Fruit fly (Drosophila melanogaster) whole organism, prepupa: ENCODE measurements around the gene Ost48.

ENCODE experiments used
- Blimp-1 ChIP-seq: fragments of 200-800 bp; sonication (Bioruptor generic); optimal IDR thresholded peaks from 3 replicates; lab custom pipeline; 2017; ENCODE audit warnings: missing biosample characterization, missing genetic modification characterization, mild to moderate bottlenecking, moderate library complexity, missing genetic modification reagents
- CG10631 ChIP-seq: fragments of 200-800 bp; sonication (Bioruptor generic); optimal IDR thresholded peaks from 2 replicates; lab custom pipeline; 2016; ENCODE audit warnings: missing biosample characterization, missing genetic modification characterization
- CG10669 ChIP-seq: fragments of 200-800 bp; sonication (Bioruptor generic); optimal IDR thresholded peaks from 3 replicates; lab custom pipeline; 2018; ENCODE audit warnings: missing biosample characterization, mild to moderate bottlenecking, missing genetic modification characterization, moderate library complexity
- CG11294 ChIP-seq: fragments of 200-800 bp; sonication (Bioruptor generic); IDR thresholded peaks from 2 replicates; pipeline ENCODE4 v1.3.6; 2022; ENCODE audit warnings: missing biosample characterization, missing genetic modification characterization
- CG11762 ChIP-seq: fragments of 200-800 bp; sonication (Bioruptor generic); optimal IDR thresholded peaks from 3 replicates; lab custom pipeline; 2016; ENCODE audit warnings: missing biosample characterization, missing genetic modification characterization; ENCODE audit not compliant: insufficient read depth
- CG11902 ChIP-seq: fragments of 200-800 bp; sonication (Bioruptor generic); optimal IDR thresholded peaks from 3 replicates; lab custom pipeline; 2016; ENCODE audit warnings: missing biosample characterization, missing genetic modification characterization
- CG15336 ChIP-seq: fragments of 200-800 bp; sonication (Bioruptor generic); IDR thresholded peaks from 2 replicates; pipeline ENCODE4 v1.3.6; 2022; ENCODE audit warnings: missing biosample characterization, missing genetic modification characterization
- CG1621 ChIP-seq: fragments of 200-800 bp; sonication (Bioruptor generic); optimal IDR thresholded peaks from 3 replicates; lab custom pipeline; 2018; ENCODE audit warnings: missing biosample characterization, mild to moderate bottlenecking, missing genetic modification characterization
- CG16779 ChIP-seq: fragments of 200-800 bp; sonication (Bioruptor generic); optimal IDR thresholded peaks from 3 replicates; lab custom pipeline; 2017; ENCODE audit warnings: missing biosample characterization, mild to moderate bottlenecking, missing genetic modification characterization
- CG3032 ChIP-seq: fragments of 200-800 bp; optimal IDR thresholded peaks from 2 replicates; lab custom pipeline; 2019; ENCODE audit warnings: missing biosample characterization, mild to moderate bottlenecking, missing genetic modification characterization, moderate library complexity
- CG32006 ChIP-seq: fragments of 200-800 bp; sonication (Bioruptor generic); optimal IDR thresholded peaks from 3 replicates; lab custom pipeline; 2017; ENCODE audit warnings: missing biosample characterization, mild to moderate bottlenecking, missing genetic modification characterization
- CG34406 ChIP-seq: fragments of 200-800 bp; sonication (Bioruptor generic); optimal IDR thresholded peaks from 3 replicates; lab custom pipeline; 2016; ENCODE audit warnings: missing biosample characterization, missing genetic modification characterization
- CG3919 ChIP-seq: fragments of 200-800 bp; sonication (Bioruptor generic); optimal IDR thresholded peaks from 3 replicates; lab custom pipeline; 2016; ENCODE audit warnings: missing biosample characterization, missing genetic modification characterization
- CG4318 ChIP-seq: fragments of 200-800 bp; sonication (Bioruptor generic); optimal IDR thresholded peaks from 3 replicates; lab custom pipeline; 2017; ENCODE audit warnings: missing biosample characterization, mild to moderate bottlenecking, missing genetic modification characterization
- CG6163 ChIP-seq: fragments of 200-800 bp; sonication (Bioruptor generic); IDR thresholded peaks from 3 replicates; pipeline ENCODE4 v1.3.6; 2022; ENCODE audit warnings: missing biosample characterization, missing genetic modification characterization
- CG6276 ChIP-seq: fragments of 200-800 bp; sonication (Bioruptor generic); optimal IDR thresholded peaks from 2 replicates; lab custom pipeline; 2017; ENCODE audit warnings: missing biosample characterization, mild to moderate bottlenecking, missing genetic modification characterization
- CG6792 ChIP-seq: fragments of 200-800 bp; sonication (Bioruptor generic); optimal IDR thresholded peaks from 3 replicates; lab custom pipeline; 2016; ENCODE audit warnings: missing biosample characterization, missing genetic modification characterization
- CG6808 ChIP-seq: fragments of 200-800 bp; sonication (Bioruptor generic); optimal IDR thresholded peaks from 3 replicates; lab custom pipeline; 2017; ENCODE audit warnings: missing biosample characterization, missing genetic modification characterization, mild to moderate bottlenecking, moderate library complexity, missing genetic modification reagents
- CG6854 ChIP-seq: fragments of 200-800 bp; sonication (Bioruptor generic); optimal IDR thresholded peaks from 2 replicates; lab custom pipeline; 2017; ENCODE audit warnings: missing biosample characterization, mild to moderate bottlenecking, missing genetic modification characterization
- CG7368 ChIP-seq: fragments of 200-800 bp; sonication (Bioruptor generic); optimal IDR thresholded peaks from 3 replicates; lab custom pipeline; 2016; ENCODE audit warnings: missing biosample characterization, missing genetic modification characterization
- CG8119 ChIP-seq: fragments of 200-800 bp; sonication (Bioruptor generic); IDR thresholded peaks from 3 replicates; pipeline ENCODE4 v1.3.6; 2022; ENCODE audit warnings: missing biosample characterization, missing genetic modification characterization
- CG8319 ChIP-seq: fragments of 200-800 bp; sonication (Bioruptor generic); optimal IDR thresholded peaks from 3 replicates; lab custom pipeline; 2016; ENCODE audit warnings: missing biosample characterization, missing genetic modification characterization
- Eip75B ChIP-seq: fragments of 200-800 bp; sonication (Bioruptor generic); optimal IDR thresholded peaks from 3 replicates; lab custom pipeline; 2016; ENCODE audit warnings: missing biosample characterization, missing genetic modification characterization
- Eip93F ChIP-seq: fragments of 200-800 bp; sonication (Bioruptor generic); optimal IDR thresholded peaks from 2 replicates; lab custom pipeline; 2016; ENCODE audit warnings: missing biosample characterization, mild to moderate bottlenecking, missing genetic modification characterization
- Ets96B ChIP-seq: fragments of 200-800 bp; optimal IDR thresholded peaks from 2 replicates; lab custom pipeline; 2019; ENCODE audit warnings: missing biosample characterization, mild to moderate bottlenecking, missing genetic modification characterization, moderate library complexity
- Hr38 ChIP-seq: sonication (Bioruptor generic); optimal IDR thresholded peaks from 2 replicates; lab custom pipeline; 2016; ENCODE audit warnings: missing biosample characterization, missing genetic modification characterization
- Hr39 ChIP-seq: fragments of 200-800 bp; sonication (Bioruptor generic); optimal IDR thresholded peaks from 2 replicates; lab custom pipeline; 2016; ENCODE audit warnings: missing biosample characterization, missing genetic modification characterization
- Hr4 ChIP-seq: fragments of 200-800 bp; sonication (Bioruptor generic); optimal IDR thresholded peaks from 3 replicates; lab custom pipeline; 2016; ENCODE audit warnings: missing biosample characterization, missing genetic modification characterization
- Lpt ChIP-seq: fragments of 200-800 bp; sonication (Bioruptor generic); optimal IDR thresholded peaks from 3 replicates; lab custom pipeline; 2016; ENCODE audit warnings: missing biosample characterization, missing genetic modification characterization
- Met ChIP-seq: fragments of 200-800 bp; sonication (Bioruptor generic); optimal IDR thresholded peaks from 3 replicates; lab custom pipeline; 2016; ENCODE audit warnings: missing biosample characterization, missing genetic modification characterization
- OdsH ChIP-seq: fragments of 200-800 bp; sonication (Bioruptor generic); optimal IDR thresholded peaks from 3 replicates; lab custom pipeline; 2016; ENCODE audit warnings: missing biosample characterization, missing genetic modification characterization
- Smox ChIP-seq: fragments of 200-800 bp; sonication (Bioruptor generic); optimal IDR thresholded peaks from 3 replicates; lab custom pipeline; 2016; ENCODE audit warnings: missing biosample characterization, missing genetic modification characterization
- Sox102F ChIP-seq: fragments of 200-800 bp; sonication (Bioruptor generic); optimal IDR thresholded peaks from 2 replicates; lab custom pipeline; 2016; ENCODE audit warnings: missing biosample characterization, mild to moderate bottlenecking, missing genetic modification characterization
- Sox14 ChIP-seq: fragments of 200-800 bp; sonication (Bioruptor generic); optimal IDR thresholded peaks from 3 replicates; lab custom pipeline; 2016; ENCODE audit warnings: missing biosample characterization, missing genetic modification characterization
- Sox15 ChIP-seq: fragments of 200-800 bp; sonication (Bioruptor generic); optimal IDR thresholded peaks from 3 replicates; lab custom pipeline; 2016; ENCODE audit warnings: missing biosample characterization, missing genetic modification characterization
- achi ChIP-seq: fragments of 200-800 bp; sonication (Bioruptor generic); optimal IDR thresholded peaks from 3 replicates; lab custom pipeline; 2016; ENCODE audit warnings: missing biosample characterization, missing genetic modification characterization
- acj6 ChIP-seq: fragments of 200-800 bp; sonication (Bioruptor generic); optimal IDR thresholded peaks from 3 replicates; lab custom pipeline; 2016; ENCODE audit warnings: missing biosample characterization, missing genetic modification characterization
- cyc ChIP-seq: fragments of 200-800 bp; sonication (Bioruptor generic); optimal IDR thresholded peaks from 3 replicates; lab custom pipeline; 2016; ENCODE audit warnings: missing biosample characterization, missing genetic modification characterization
- dac ChIP-seq: fragments of 200-800 bp; sonication (Bioruptor generic); optimal IDR thresholded peaks from 2 replicates; lab custom pipeline; 2017; ENCODE audit warnings: missing biosample characterization, mild to moderate bottlenecking, missing genetic modification characterization
- dsx ChIP-seq: fragments of 200-800 bp; optimal IDR thresholded peaks from 3 replicates; lab custom pipeline; 2019; ENCODE audit warnings: missing biosample characterization, mild to moderate bottlenecking, missing genetic modification characterization, moderate library complexity; ENCODE audit not compliant: poor library complexity, severe bottlenecking
- eg ChIP-seq: fragments of 200-800 bp; sonication (Bioruptor generic); IDR thresholded peaks from 3 replicates; pipeline ENCODE4 v1.3.6; 2022; ENCODE audit warnings: missing biosample characterization, missing genetic modification characterization
- esn ChIP-seq: fragments of 200-800 bp; sonication (Bioruptor generic); optimal IDR thresholded peaks from 2 replicates; lab custom pipeline; 2016; ENCODE audit warnings: missing biosample characterization, mild to moderate bottlenecking, missing genetic modification characterization, moderate library complexity
- fd85E ChIP-seq: fragments of 200-800 bp; sonication (Bioruptor generic); optimal IDR thresholded peaks from 3 replicates; lab custom pipeline; 2016; ENCODE audit warnings: missing biosample characterization, missing genetic modification characterization
- fkh ChIP-seq: fragments of 200-800 bp; sonication (Bioruptor generic); optimal IDR thresholded peaks from 3 replicates; lab custom pipeline; 2017; ENCODE audit warnings: missing biosample characterization, mild to moderate bottlenecking, missing genetic modification characterization, moderate library complexity
- lz ChIP-seq: fragments of 200-800 bp; sonication (Bioruptor generic); optimal IDR thresholded peaks from 3 replicates; lab custom pipeline; 2016; ENCODE audit warnings: missing biosample characterization, missing genetic modification characterization
- net ChIP-seq: fragments of 200-800 bp; sonication (Bioruptor generic); optimal IDR thresholded peaks from 3 replicates; lab custom pipeline; 2016; ENCODE audit warnings: missing biosample characterization, missing genetic modification characterization
- pdm3 ChIP-seq: fragments of 200-800 bp; sonication (Bioruptor generic); optimal IDR thresholded peaks from 3 replicates; lab custom pipeline; 2016; ENCODE audit warnings: missing biosample characterization, missing genetic modification characterization
- spab ChIP-seq: fragments of 200-800 bp; sonication (Bioruptor generic); optimal IDR thresholded peaks from 2 replicates; lab custom pipeline; 2017; ENCODE audit warnings: missing biosample characterization, mild to moderate bottlenecking, missing genetic modification characterization, missing genetic modification reagents
- ss ChIP-seq, 2 experiments: fragments of 200-800 bp; sonication (Bioruptor generic); optimal IDR thresholded peaks; 2 replicates in 1 of 2; 3 replicates in 1 of 2; lab custom pipeline; 2017 to 2018; ENCODE audit warnings: mild to moderate bottlenecking in 2 of 2, missing biosample characterization in 2 of 2, missing genetic modification characterization in 2 of 2, moderate library complexity in 1 of 2
- svp ChIP-seq: fragments of 200-800 bp; sonication (Bioruptor generic); peaks from one replicate; lab custom pipeline; 2016; ENCODE audit warnings: missing biosample characterization, missing genetic modification characterization
- topi ChIP-seq: fragments of 200-800 bp; sonication (Bioruptor generic); optimal IDR thresholded peaks from 3 replicates; lab custom pipeline; 2016; ENCODE audit warnings: missing biosample characterization, missing genetic modification characterization
- vri ChIP-seq: fragments of 200-800 bp; sonication (Bioruptor generic); optimal IDR thresholded peaks from 3 replicates; lab custom pipeline; 2016; ENCODE audit warnings: missing biosample characterization, mild to moderate bottlenecking, missing genetic modification characterization

Ost48 gene

DNA sequence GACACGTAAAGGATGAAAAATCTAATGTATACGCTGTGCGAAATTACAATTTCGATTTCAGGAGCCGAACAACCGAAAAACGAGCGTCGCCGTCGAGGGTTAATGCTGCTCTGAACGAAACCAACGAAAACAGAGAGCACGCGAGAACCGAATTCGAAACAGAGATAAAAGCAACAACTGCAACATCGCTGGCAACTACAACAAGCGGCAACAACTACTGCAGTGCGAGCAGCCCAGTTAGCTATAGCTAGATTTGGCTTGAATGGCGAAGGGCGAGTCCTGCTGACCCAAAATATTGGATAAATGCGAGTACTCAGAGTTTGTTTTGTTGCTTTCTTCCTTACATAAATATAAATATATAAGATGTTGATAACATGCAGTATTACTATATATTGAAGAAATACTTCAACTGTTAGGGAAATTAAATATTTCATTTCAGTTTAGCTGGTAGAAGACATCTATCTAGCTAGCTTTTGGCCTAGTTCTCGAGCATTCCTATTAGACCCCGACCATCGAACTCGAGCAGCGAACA lies 23.3 kb downstream of the Ost48 start, which contains the start of gene fend:
TSS of gene fend (minus strand) at position 178 of the 532 bp plus-strand sequence.
- TF ChIP-seq dac (GFP tag; lab: Kevin White, UChicago) (peak; percentile 22), CG8319 (GFP tag; lab: Kevin White, UChicago) (no peak), CG34406 (GFP tag; lab: Kevin White, UChicago) (peak; percentile 26), esn (GFP tag; lab: Kevin White, UChicago) (peak; percentile 31), CG10631 (no peak), eg (GFP tag; lab: Robert Waterston, UW) (no peak), CG6163 (GFP tag; lab: Robert Waterston, UW) (0 out of 3 replicates have a peak, but pooled peaks have one; percentile 6), CG6854 (GFP tag; lab: Kevin White, UChicago) (no peak), Lpt (GFP tag; lab: Kevin White, UChicago) (peak; percentile 4), CG8119 (GFP tag; lab: Robert Waterston, UW) (no peak), CG7368 (GFP tag; lab: Kevin White, UChicago) (no peak), Hr4 (GFP tag; lab: Kevin White, UChicago) (peak; percentile 3), Met (GFP tag; lab: Kevin White, UChicago) (peak; percentile 2), CG3919 (no peak), pdm3 (GFP tag; lab: Kevin White, UChicago) (no peak), fkh (no peak), Sox102F (GFP tag; lab: Kevin White, UChicago) (no peak), OdsH (GFP tag; lab: Kevin White, UChicago) (peak; percentile 19), vri (GFP tag; lab: Kevin White, UChicago) (no peak), Sox15 (GFP tag; lab: Kevin White, UChicago) (no peak), ss (GFP tag; optimal IDR thresholded peaks at IDR 0.05; lab: Kevin White, UChicago) (peak; percentile 26 to 57), achi (GFP tag; lab: Kevin White, UChicago) (peak; percentile 34), lz (GFP tag; lab: Kevin White, UChicago) (peak; percentile 24), CG1621 (tag; lab: Kevin White, UChicago) (no peak), Smox (GFP tag; lab: Kevin White, UChicago) (no peak), CG6808 (GFP tag; lab: Kevin White, UChicago) (peak; percentile 49), cyc (GFP tag; lab: Kevin White, UChicago) (no peak), Sox14 (GFP tag; lab: Kevin White, UChicago) (peak; percentile 16), CG4318 (GFP tag; lab: Kevin White, UChicago) (peak; percentile 2), Ets96B (peak; percentile 54), CG6792 (no peak), CG11902 (GFP tag; lab: Kevin White, UChicago) (no peak), Hr39 (GFP tag; lab: Kevin White, UChicago) (no peak), CG6276 (GFP tag; lab: Kevin White, UChicago) (peak; percentile 28), dsx (peak; percentile 24), fd85E (GFP tag; lab: Kevin White, UChicago) (no peak), Hr38 (GFP tag; lab: Kevin White, UChicago) (no peak), CG11762 (GFP tag; lab: Kevin White, UChicago) (no peak), net (GFP tag; lab: Kevin White, UChicago) (peak; percentile 32), Eip75B (GFP tag; lab: Kevin White, UChicago) (no peak), Eip93F (GFP tag; lab: Kevin White, UChicago) (no peak), CG15336 (GFP tag; lab: Robert Waterston, UW) (no peak), CG16779 (tag; lab: Kevin White, UChicago) (peak; percentile 17), acj6 (GFP tag; lab: Kevin White, UChicago) (peak; percentile 34), CG10669 (GFP tag; lab: Kevin White, UChicago) (peak; percentile 40), CG11294 (no peak), Blimp-1 (no peak), topi (peak; percentile 11), svp (GFP tag; lab: Kevin White, UChicago) (peak; percentile 78), CG3032 (peak; percentile 34), CG32006 (GFP tag; lab: Kevin White, UChicago) (peak; percentile 56), spab (GFP tag; lab: Kevin White, UChicago) (no peak)
